Worm (Caenorhabditis elegans) whole organism, late embryonic: Measurements from ENCODE around the gene stdh-4.

Experiments
- ceh-14 ChIP-seq: sonication (generic microtip); optimal IDR thresholded peaks from 2 replicates; lab custom pipeline; 2016; ENCODE audit warnings: missing genotype, missing genetic modification characterization, missing compliant biosample characterization
- ceh-22 ChIP-seq: sonication (generic microtip); optimal IDR thresholded peaks from 2 replicates; lab custom pipeline; 2017; ENCODE audit warnings: missing biosample characterization, missing genetic modification characterization
- ets-4 ChIP-seq: sonication (generic microtip); optimal IDR thresholded peaks from 2 replicates; lab custom pipeline; 2016; ENCODE audit warnings: missing genetic modification characterization, missing compliant biosample characterization
- fkh-10 ChIP-seq: fragments of 150-350 bp; optimal IDR thresholded peaks from 2 replicates; lab custom pipeline; 2014; ENCODE audit warnings: missing biosample characterization, missing genetic modification reagents, missing genetic modification characterization
- fkh-6 ChIP-seq: sonication (generic microtip); optimal IDR thresholded peaks from 2 replicates; lab custom pipeline; 2016; ENCODE audit warnings: missing genetic modification characterization, missing compliant biosample characterization
- hlh-13 ChIP-seq: fragments of 200-800 bp; sonication (Bioruptor generic); optimal IDR thresholded peaks from 2 replicates; lab custom pipeline; 2018; ENCODE audit warnings: mild to moderate bottlenecking, missing genetic modification characterization, missing compliant biosample characterization
- pha-4 ChIP-seq: fragments of 150-350 bp; optimal IDR thresholded peaks from 2 replicates; lab custom pipeline; 2018; ENCODE audit warnings: missing biosample characterization, missing genetic modification reagents, missing genetic modification characterization
- rnt-1 ChIP-seq: sonication (generic microtip); optimal IDR thresholded peaks from 2 replicates; lab custom pipeline; 2016; ENCODE audit warnings: missing genetic modification characterization, missing compliant biosample characterization
- sox-4 ChIP-seq: sonication (generic microtip); optimal IDR thresholded peaks from 2 replicates; lab custom pipeline; 2017; ENCODE audit warnings: mild to moderate bottlenecking, missing genetic modification characterization, inconsistent platforms, missing compliant biosample characterization
- tbx-7 ChIP-seq: sonication (generic microtip); optimal IDR thresholded peaks from 2 replicates; lab custom pipeline; 2016; ENCODE audit warnings: missing genotype, missing genetic modification characterization, missing compliant biosample characterization

ce11 chrV:8594105-8594964 lies 45.2 kb downstream of the stdh-4 start, which contains the start of gene tag-196:
- TF ChIP-seq rnt-1 (no peak), ceh-22 (tag; lab: Kevin White, UChicago) (no peak), tbx-7 (tag; lab: Kevin White, UChicago) (no peak), pha-4 (tag; lab: Kevin White, UChicago) (no peak), ceh-14 (no peak), sox-4 (tag; lab: Kevin White, UChicago) (no peak), fkh-10 (GFP tag; lab: Kevin White, UChicago) (no peak), ets-4 (tag; lab: Kevin White, UChicago) (no peak), fkh-6 (tag; lab: Kevin White, UChicago) (no peak), hlh-13 (no peak)
